Worm (Caenorhabditis elegans) whole organism, late embryonic: ENCODE data around the gene R05H10.3.

Source experiments
- ceh-18 ChIP-seq: sonication (generic microtip); optimal IDR thresholded peaks from 2 replicates; lab custom pipeline; 2016; ENCODE audit warnings: missing genetic modification characterization, missing compliant biosample characterization
- ceh-2 ChIP-seq: sonication (generic microtip); optimal IDR thresholded peaks from 2 replicates; lab custom pipeline; 2016; ENCODE audit warnings: missing genotype, missing genetic modification characterization, missing compliant biosample characterization
- ceh-30 ChIP-seq: fragments of 150-350 bp; optimal IDR thresholded peaks from 2 replicates; lab custom pipeline; 2014; ENCODE audit warnings: missing biosample characterization, missing genetic modification characterization
- ceh-45 ChIP-seq: fragments of 200-800 bp; sonication (Bioruptor generic); IDR thresholded peaks from 2 replicates; pipeline ENCODE4 v1.3.6; 2022; ENCODE audit warnings: missing genetic modification reagents, missing genetic modification characterization, missing compliant biosample characterization
- dmd-4 ChIP-seq: sonication (generic microtip); optimal IDR thresholded peaks from 2 replicates; lab custom pipeline; 2016; ENCODE audit warnings: borderline replicate concordance, missing genetic modification characterization, missing compliant biosample characterization
- ets-4 ChIP-seq: sonication (generic microtip); optimal IDR thresholded peaks from 2 replicates; lab custom pipeline; 2016; ENCODE audit warnings: missing genetic modification characterization, missing compliant biosample characterization
- nfya-1 ChIP-seq: sonication (generic microtip); optimal IDR thresholded peaks from 2 replicates; lab custom pipeline; 2017; ENCODE audit warnings: missing genetic modification characterization, mild to moderate bottlenecking, missing compliant biosample characterization, antibody characterized with exemption, moderate library complexity
- nhr-232 ChIP-seq: sonication (generic microtip); optimal IDR thresholded peaks from 2 replicates; lab custom pipeline; 2016; ENCODE audit warnings: missing genetic modification characterization, missing compliant biosample characterization
- npax-4 ChIP-seq: sonication (generic microtip); optimal IDR thresholded peaks from 2 replicates; lab custom pipeline; 2016; ENCODE audit warnings: missing genetic modification characterization, missing compliant biosample characterization
- pax-1 ChIP-seq: fragments of 150-350 bp; optimal IDR thresholded peaks from 2 replicates; lab custom pipeline; 2014; ENCODE audit warnings: missing biosample characterization, missing genetic modification characterization
- pha-4 ChIP-seq: fragments of 150-350 bp; optimal IDR thresholded peaks from 2 replicates; lab custom pipeline; 2018; ENCODE audit warnings: missing biosample characterization, missing genetic modification reagents, missing genetic modification characterization
- pros-1 ChIP-seq: fragments of 150-350 bp; optimal IDR thresholded peaks from 2 replicates; lab custom pipeline; 2014; ENCODE audit warnings: missing biosample characterization, missing genetic modification reagents, missing genetic modification characterization
- unc-42 ChIP-seq: sonication (generic microtip); optimal IDR thresholded peaks from 2 replicates; lab custom pipeline; 2016; ENCODE audit warnings: missing genotype, missing genetic modification characterization, missing compliant biosample characterization

DNA sequence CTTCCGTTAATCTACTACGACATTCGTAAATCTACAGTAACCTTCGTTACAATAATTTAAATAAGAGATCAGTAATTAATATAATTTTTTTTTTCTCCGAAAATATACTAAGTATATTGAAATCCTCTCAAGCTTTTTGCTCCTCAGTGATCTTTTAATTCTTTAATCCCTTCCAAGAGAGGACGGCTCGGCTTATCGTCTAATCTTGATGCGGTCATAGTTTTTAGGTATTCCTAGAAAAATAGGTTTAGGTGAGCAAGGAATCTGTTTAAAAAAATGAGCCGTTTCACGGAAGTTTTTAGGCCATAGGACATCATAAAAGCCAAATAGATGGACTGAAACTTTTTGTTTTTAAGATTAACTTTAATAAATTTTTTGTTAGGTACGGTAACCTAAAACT lies 37.7 kb upstream of the R05H10.3 start:
- TF ChIP-seq pha-4 (tag; lab: Kevin White, UChicago) (no peak), ceh-2 (tag; lab: Kevin White, UChicago) (no peak), ets-4 (no peak), ceh-45 (GFP tag; lab: Robert Waterston, UW) (no peak), nhr-232 (tag; lab: Kevin White, UChicago) (no peak), nfya-1 (tag; lab: Kevin White, UChicago) (no peak), unc-42 (no peak), ceh-18 (tag; lab: Kevin White, UChicago) (no peak), ceh-30 (tag; lab: Kevin White, UChicago) (no peak), pax-1 (no peak), dmd-4 (tag; lab: Kevin White, UChicago) (no peak), pros-1 (tag; lab: Kevin White, UChicago) (no peak), npax-4 (tag; lab: Kevin White, UChicago) (no peak)
